Worm (Caenorhabditis elegans) whole organism, L4/young adult: ENCODE measurements around the gene srg-20.

Experiments
- dao-5 ChIP-seq: sonication (generic microtip); optimal IDR thresholded peaks from 2 replicates; lab custom pipeline; 2016; ENCODE audit warnings: missing genotype, missing genetic modification characterization, moderate library complexity, missing compliant biosample characterization
- him-1 ChIP-seq: sonication (generic microtip); optimal IDR thresholded peaks from 2 replicates; lab custom pipeline; 2016; ENCODE audit warnings: missing genotype, missing genetic modification reagents, missing genetic modification characterization, missing compliant biosample characterization

ce11 chrII:1654917-1655316, 18.4 kb downstream of the srg-20 start, which contains the start of gene btb-12:
- TF ChIP-seq him-1 (no peak), dao-5 (tag; lab: Kevin White, UChicago) (no peak)
